Fruit fly (Drosophila melanogaster): ENCODE data around the gene CG1090.
A peak's percentile ranks its signal among the peaks of the same experiment; 100 is the strongest.

DNA sequence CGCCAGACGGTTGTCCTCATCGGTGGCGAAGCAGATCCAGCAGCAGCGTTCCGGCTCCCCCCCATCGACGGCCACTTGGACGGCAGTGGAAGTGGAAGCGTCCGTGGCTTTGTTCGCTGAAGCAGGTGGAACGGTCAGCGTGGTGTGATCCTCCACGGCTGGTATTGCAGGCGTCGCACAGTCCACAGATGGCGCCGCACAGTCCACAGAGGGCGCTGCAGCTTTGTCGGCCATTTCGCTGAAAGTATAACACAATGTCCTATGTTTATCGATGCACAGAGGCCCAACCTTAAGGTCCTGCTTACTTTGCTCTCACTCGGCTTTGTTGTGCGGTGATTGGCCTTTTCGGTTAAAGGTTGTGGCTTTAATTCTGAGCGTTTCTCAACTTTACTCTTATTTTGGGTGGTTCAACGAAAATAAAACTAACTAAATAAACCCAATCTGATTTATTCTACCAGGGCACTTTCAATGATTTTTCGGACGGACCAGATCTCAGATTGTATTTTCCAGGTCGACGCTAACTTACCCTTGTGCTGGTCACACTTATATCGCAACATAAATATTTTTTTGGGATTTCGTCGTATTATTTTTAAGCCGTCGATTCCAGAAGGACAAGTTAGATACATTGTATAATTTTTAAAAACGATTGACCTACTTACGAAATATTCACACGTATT, 37.9 kb downstream of the CG1090 start, which contains the start of gene CG9855:
- TF ChIP-seq CG10669 (GFP tag; optimal IDR thresholded peaks at IDR 0.05) (no peak), CG8319 (GFP tag; optimal IDR thresholded peaks at IDR 0.05) (no peak), CG3919 (GFP tag; optimal IDR thresholded peaks at IDR 0.05) (no peak), CG11762 (GFP tag; optimal IDR thresholded peaks at IDR 0.05; ENCODE audit: insufficient read depth) (no peak), Sox14 (GFP tag; optimal IDR thresholded peaks at IDR 0.05) (peak; percentile 14)

Data from whole organism, prepupa.